Fruit fly (Drosophila melanogaster) whole organism, embryonic: ENCODE measurements around the gene CG14431.
A peak's percentile ranks its signal among the peaks of the same experiment; 100 is the strongest.

Source experiments
- Adf1 ChIP-seq: fragments of 200-800 bp; sonication (Bioruptor generic); IDR thresholded peaks from 2 replicates; pipeline ENCODE4 v1.3.6; 2022; ENCODE audit warnings: missing biosample characterization, missing genetic modification characterization
- Atf6 ChIP-seq: fragments of 200-800 bp; sonication (Bioruptor generic); IDR thresholded peaks from 2 replicates; pipeline ENCODE4 v1.3.6; 2022; ENCODE audit warnings: missing biosample characterization, missing genetic modification characterization
- CG10209 ChIP-seq: fragments of 200-800 bp; sonication (Bioruptor generic); optimal IDR thresholded peaks from 3 replicates; lab custom pipeline; 2017; ENCODE audit warnings: missing biosample characterization, mild to moderate bottlenecking, missing genetic modification characterization, missing genetic modification reagents
- CG10321 ChIP-seq: fragments of 200-800 bp; sonication (Bioruptor generic); IDR thresholded peaks from 2 replicates; pipeline ENCODE4 v1.3.6; 2022; ENCODE audit warnings: missing biosample characterization, missing genetic modification characterization
- CG11085 ChIP-seq: fragments of 200-800 bp; sonication (Bioruptor generic); IDR thresholded peaks from 2 replicates; pipeline ENCODE4 v1.3.6; 2022; ENCODE audit warnings: missing biosample characterization, missing genetic modification characterization
- CG12104 ChIP-seq: fragments of 200-800 bp; sonication (Bioruptor generic); optimal IDR thresholded peaks from 3 replicates; lab custom pipeline; 2016; ENCODE audit warnings: missing biosample characterization, missing genetic modification characterization
- CG12155 ChIP-seq: fragments of 200-800 bp; sonication (Bioruptor generic); optimal IDR thresholded peaks from 3 replicates; lab custom pipeline; 2016; ENCODE audit warnings: missing biosample characterization, missing genetic modification characterization
- CG12236 ChIP-seq: fragments of 200-800 bp; sonication (Bioruptor generic); optimal IDR thresholded peaks from 2 replicates; lab custom pipeline; 2016; ENCODE audit warnings: missing biosample characterization, missing genetic modification characterization
- CG15269 ChIP-seq: fragments of 200-800 bp; sonication (Bioruptor generic); optimal IDR thresholded peaks from 2 replicates; lab custom pipeline; 2018; ENCODE audit warnings: missing biosample characterization, mild to moderate bottlenecking, missing genetic modification characterization, moderate library complexity
- CG15601 ChIP-seq: fragments of 200-800 bp; sonication (Bioruptor generic); optimal IDR thresholded peaks from 3 replicates; lab custom pipeline; 2019; ENCODE audit warnings: missing biosample characterization, mild to moderate bottlenecking, missing genetic modification characterization, moderate library complexity
- CG17829 ChIP-seq: fragments of 200-800 bp; optimal IDR thresholded peaks from 2 replicates; lab custom pipeline; 2019; ENCODE audit warnings: missing biosample characterization, mild to moderate bottlenecking, missing genetic modification characterization, moderate library complexity
- CG18599 ChIP-seq: fragments of 200-800 bp; sonication (Bioruptor generic); optimal IDR thresholded peaks from 3 replicates; lab custom pipeline; 2017; ENCODE audit warnings: missing biosample characterization, missing genetic modification characterization, mild to moderate bottlenecking, moderate library complexity, missing genetic modification reagents
- CG2129 ChIP-seq: fragments of 200-800 bp; sonication (Bioruptor generic); IDR thresholded peaks from 2 replicates; pipeline ENCODE4 v1.3.6; 2022; ENCODE audit warnings: missing biosample characterization, missing genetic modification characterization; ENCODE audit not compliant: partially characterized antibody
- CG2712 ChIP-seq: fragments of 200-800 bp; optimal IDR thresholded peaks from 3 replicates; lab custom pipeline; 2019; ENCODE audit warnings: missing biosample characterization, mild to moderate bottlenecking, missing genetic modification characterization, moderate library complexity
- CG32532 ChIP-seq: fragments of 200-800 bp; sonication (Bioruptor generic); IDR thresholded peaks from 2 replicates; pipeline ENCODE4 v1.3.6; 2022; ENCODE audit warnings: missing biosample characterization, missing genetic modification characterization
- CG3407 ChIP-seq: fragments of 200-800 bp; sonication (Bioruptor generic); optimal IDR thresholded peaks from 2 replicates; lab custom pipeline; 2018; ENCODE audit warnings: missing biosample characterization, mild to moderate bottlenecking, missing genetic modification characterization
- CG3847 ChIP-seq: fragments of 200-800 bp; sonication (Bioruptor generic); IDR thresholded peaks from 2 replicates; pipeline ENCODE4 v1.3.6; 2022; ENCODE audit warnings: missing biosample characterization, missing genetic modification characterization
- CG43689 ChIP-seq: fragments of 200-800 bp; sonication (Bioruptor generic); IDR thresholded peaks from 2 replicates; pipeline ENCODE4 v1.3.6; 2022; ENCODE audit warnings: missing biosample characterization, missing genetic modification characterization
- CG4404 ChIP-seq: fragments of 200-800 bp; sonication (Bioruptor generic); IDR thresholded peaks from 2 replicates; pipeline ENCODE4 v1.3.6; 2022; ENCODE audit warnings: missing biosample characterization, missing genetic modification characterization
- CG7928 ChIP-seq: fragments of 200-800 bp; sonication (Bioruptor generic); optimal IDR thresholded peaks from 2 replicates; lab custom pipeline; 2017; ENCODE audit warnings: missing biosample characterization, mild to moderate bottlenecking, missing genetic modification characterization
- Dfd ChIP-seq, 2 experiments: fragments of >200 bp; optimal IDR thresholded peaks; 2 replicates each; lab custom pipeline; 2017; ENCODE audit warnings: missing biosample characterization in 2 of 2, missing genetic modification characterization in 2 of 2
- Dp ChIP-seq: fragments of 200-800 bp; sonication (Bioruptor generic); optimal IDR thresholded peaks from 2 replicates; lab custom pipeline; 2018; ENCODE audit warnings: missing biosample characterization, mild to moderate bottlenecking, missing genetic modification characterization, moderate library complexity
- Hmx ChIP-seq: fragments of 200-800 bp; sonication (Bioruptor generic); optimal IDR thresholded peaks from 2 replicates; lab custom pipeline; 2016; ENCODE audit warnings: missing biosample characterization, missing genetic modification characterization
- Lpt ChIP-seq: fragments of >200 bp; optimal IDR thresholded peaks from 2 replicates; lab custom pipeline; 2018; ENCODE audit warnings: missing biosample characterization, missing genetic modification characterization
- Mad ChIP-seq: fragments of 200-800 bp; sonication (Bioruptor generic); optimal IDR thresholded peaks from 2 replicates; lab custom pipeline; 2016; ENCODE audit warnings: missing biosample characterization, missing genetic modification characterization
- Meics ChIP-seq: fragments of 200-800 bp; sonication (Bioruptor generic); optimal IDR thresholded peaks from 2 replicates; lab custom pipeline; 2017; ENCODE audit warnings: missing biosample characterization, mild to moderate bottlenecking, missing genetic modification characterization
- Sry-δ ChIP-seq: fragments of 200-800 bp; sonication (Bioruptor generic); optimal IDR thresholded peaks from 2 replicates; lab custom pipeline; 2016; ENCODE audit warnings: missing biosample characterization, missing genetic modification characterization
- TFAM ChIP-seq: fragments of 200-800 bp; sonication (Bioruptor generic); optimal IDR thresholded peaks from 2 replicates; lab custom pipeline; 2017; ENCODE audit warnings: missing biosample characterization, missing genetic modification characterization, inconsistent platforms
- Xbp1 ChIP-seq: fragments of 200-800 bp; sonication (Bioruptor generic); optimal IDR thresholded peaks from 3 replicates; lab custom pipeline; 2016; ENCODE audit warnings: missing biosample characterization, mild to moderate bottlenecking, missing genetic modification characterization
- ash1 ChIP-seq: fragments of 200-800 bp; sonication (Bioruptor generic); optimal IDR thresholded peaks from 2 replicates; lab custom pipeline; 2018; ENCODE audit warnings: missing biosample characterization, mild to moderate bottlenecking, missing genetic modification characterization
- bowl ChIP-seq: fragments of 200-800 bp; sonication (Bioruptor generic); IDR thresholded peaks from 2 replicates; pipeline ENCODE4 v1.3.6; 2022; ENCODE audit warnings: missing biosample characterization, missing genetic modification characterization
- bsh ChIP-seq, 2 experiments: fragments of 200-800 bp; sonication (Bioruptor generic); optimal IDR thresholded peaks; 2 replicates each; lab custom pipeline; 2017 to 2018; ENCODE audit warnings: mild to moderate bottlenecking in 2 of 2, missing biosample characterization in 2 of 2, missing genetic modification characterization in 2 of 2, moderate library complexity in 1 of 2
- chn ChIP-seq: fragments of 200-800 bp; sonication (Bioruptor generic); optimal IDR thresholded peaks from 2 replicates; lab custom pipeline; 2016; ENCODE audit warnings: missing biosample characterization, missing genetic modification characterization
- fd3F ChIP-seq: fragments of 200-800 bp; sonication (Bioruptor generic); optimal IDR thresholded peaks from 2 replicates; lab custom pipeline; 2018; ENCODE audit warnings: missing biosample characterization, mild to moderate bottlenecking, missing genetic modification characterization, moderate library complexity
- fd96Cb ChIP-seq: fragments of 200-800 bp; sonication (Bioruptor generic); optimal IDR thresholded peaks from 2 replicates; lab custom pipeline; 2018; ENCODE audit warnings: missing biosample characterization, mild to moderate bottlenecking, missing genetic modification characterization, moderate library complexity
- gcm2 ChIP-seq: fragments of 200-800 bp; sonication (Bioruptor generic); optimal IDR thresholded peaks from 2 replicates; lab custom pipeline; 2016; ENCODE audit warnings: missing biosample characterization, missing genetic modification characterization
- grn ChIP-seq: fragments of 200-800 bp; sonication (Bioruptor generic); optimal IDR thresholded peaks from 3 replicates; lab custom pipeline; 2017; ENCODE audit warnings: missing biosample characterization, missing genetic modification characterization
- gsb-n ChIP-seq: fragments of 200-800 bp; sonication (Bioruptor generic); optimal IDR thresholded peaks from 3 replicates; lab custom pipeline; 2018; ENCODE audit warnings: missing biosample characterization, mild to moderate bottlenecking, missing genetic modification characterization
- inv ChIP-seq: fragments of 200-800 bp; sonication (Bioruptor generic); IDR thresholded peaks from 2 replicates; pipeline ENCODE4 v1.3.6; 2022; ENCODE audit warnings: missing biosample characterization, missing genetic modification characterization; ENCODE audit not compliant: partially characterized antibody
- nmo ChIP-seq: fragments of 200-800 bp; sonication (Bioruptor generic); optimal IDR thresholded peaks from 2 replicates; lab custom pipeline; 2018; ENCODE audit warnings: missing biosample characterization, mild to moderate bottlenecking, missing genetic modification characterization, moderate library complexity
- psq ChIP-seq: fragments of 200-800 bp; sonication (Bioruptor generic); optimal IDR thresholded peaks from 2 replicates; lab custom pipeline; 2017; ENCODE audit warnings: missing biosample characterization, missing genetic modification characterization
- pum ChIP-seq: fragments of 200-800 bp; sonication (Bioruptor generic); optimal IDR thresholded peaks from 2 replicates; lab custom pipeline; 2016; ENCODE audit warnings: missing biosample characterization, missing genetic modification characterization
- run ChIP-seq: fragments of 200-800 bp; sonication (Bioruptor generic); optimal IDR thresholded peaks from 3 replicates; lab custom pipeline; 2018; ENCODE audit warnings: missing biosample characterization, mild to moderate bottlenecking, missing genetic modification characterization
- sd ChIP-seq: fragments of 200-800 bp; sonication (Bioruptor generic); optimal IDR thresholded peaks from 3 replicates; lab custom pipeline; 2018; ENCODE audit warnings: missing biosample characterization, mild to moderate bottlenecking, missing genetic modification characterization, moderate library complexity
- sna ChIP-seq: fragments of 200-800 bp; sonication (Bioruptor generic); IDR thresholded peaks from 2 replicates; pipeline ENCODE4 v1.3.6; 2022; ENCODE audit warnings: missing biosample characterization, missing genetic modification characterization; ENCODE audit not compliant: partially characterized antibody
- sqz ChIP-seq: fragments of 200-800 bp; sonication (Bioruptor generic); optimal IDR thresholded peaks from 3 replicates; lab custom pipeline; 2018; ENCODE audit warnings: missing biosample characterization, mild to moderate bottlenecking, missing genetic modification characterization
- ssp ChIP-seq: fragments of 200-800 bp; sonication (Bioruptor generic); IDR thresholded peaks from 2 replicates; pipeline ENCODE4 v1.3.6; 2022; ENCODE audit warnings: missing biosample characterization, missing genetic modification characterization
- tap ChIP-seq: fragments of 200-800 bp; optimal IDR thresholded peaks from 3 replicates; lab custom pipeline; 2019; ENCODE audit warnings: missing biosample characterization, mild to moderate bottlenecking, missing genetic modification characterization, moderate library complexity
- tin ChIP-seq: fragments of 200-800 bp; sonication (Bioruptor generic); optimal IDR thresholded peaks from 3 replicates; lab custom pipeline; 2016; ENCODE audit warnings: missing biosample characterization, missing genetic modification characterization
- vnd ChIP-seq: fragments of 200-800 bp; sonication (Bioruptor generic); IDR thresholded peaks from 3 replicates; pipeline ENCODE4 v1.3.6; 2022; ENCODE audit warnings: missing biosample characterization, missing genetic modification characterization; ENCODE audit not compliant: partially characterized antibody

Gene CG14431

dm6 chrX:6863289-6863938 lies 44.7 kb upstream of the CG14431 start, which contains the start of gene CG43736 (continued):
- peak; percentile 97 for TF ChIP-seq CG12104
- TF ChIP-seq CG43689 (GFP tag; lab: Robert Waterston, UW), result peak; percentile 70
- TF ChIP-seq Xbp1 (GFP tag; lab: Kevin White, UChicago), result peak; percentile 95
- TF ChIP-seq Hmx (GFP tag; lab: Kevin White, UChicago), result peak; percentile 88
- TF ChIP-seq CG10209 (GFP tag; lab: Kevin White, UChicago), result peak; percentile 96
- TF ChIP-seq Dp (GFP tag; lab: Kevin White, UChicago), result peak; percentile 6
- peak; percentile 97 for TF ChIP-seq CG17829
- TF ChIP-seq CG12236 (GFP tag; lab: Kevin White, UChicago), result peak; percentile 86
- peak; percentile 92 for TF ChIP-seq CG3847 (GFP tag; lab: Robert Waterston, UW)
- peak; percentile 92 to 96 for TF ChIP-seq bsh (GFP tag; optimal IDR thresholded peaks at IDR 0.05; lab: Kevin White, UChicago)
- peak; percentile 28 for TF ChIP-seq grn (GFP tag; lab: Kevin White, UChicago)
- peak; percentile 91 for TF ChIP-seq CG12155 (GFP tag; lab: Kevin White, UChicago)
- peak; percentile 91 for TF ChIP-seq Atf6 (GFP tag; lab: Robert Waterston, UW)
- peak; percentile 98 for TF ChIP-seq nmo (GFP tag; lab: Kevin White, UChicago)
- TF ChIP-seq gsb-n (tag; lab: Kevin White, UChicago), result peak; percentile 89
- TF ChIP-seq CG18599, result peak; percentile 98
- TF ChIP-seq CG11085, result peak; percentile 75
- TF ChIP-seq fd96Cb, result peak; percentile 98
- TF ChIP-seq CG10321 (GFP tag; lab: Robert Waterston, UW), result 0 out of 2 replicates have a peak, but pooled peaks have one; percentile 46
- TF ChIP-seq chn, result peak; percentile 92
- peak; percentile 91 for TF ChIP-seq CG3407 (GFP tag; lab: Kevin White, UChicago)
- TF ChIP-seq sqz, result peak; percentile 59
- peak; percentile 60 for TF ChIP-seq sd (tag; lab: Kevin White, UChicago)
- no peak for TF ChIP-seq CG2129 (GFP tag; lab: Robert Waterston, UW)
- peak; percentile 98 for TF ChIP-seq tap (tag; lab: Kevin White, UChicago)
- no peak for TF ChIP-seq bowl (GFP tag; lab: Robert Waterston, UW)
- TF ChIP-seq CG4404 (GFP tag; lab: Robert Waterston, UW), result peak; percentile 72; the same call in 1 of the 2 replicates
- peak; percentile 96 for TF ChIP-seq Meics (GFP tag; lab: Kevin White, UChicago)
- TF ChIP-seq TFAM (GFP tag; lab: Kevin White, UChicago), result peak; percentile 62
- TF ChIP-seq run (tag; lab: Kevin White, UChicago), result peak; percentile 93
- peak; percentile 49 for TF ChIP-seq ash1
- peak; percentile 85 for TF ChIP-seq Mad (GFP tag; lab: Kevin White, UChicago)
- no peak for TF ChIP-seq inv (GFP tag; lab: Robert Waterston, UW)
- no peak for TF ChIP-seq Dfd (GFP tag; optimal IDR thresholded peaks at IDR 0.05; lab: Kevin White, UChicago)
- peak; percentile 97 for TF ChIP-seq CG15269 (tag; lab: Kevin White, UChicago)
- TF ChIP-seq pum (GFP tag; lab: Kevin White, UChicago), result peak; percentile 91
- peak; percentile 69 for TF ChIP-seq ssp (GFP tag; lab: Robert Waterston, UW)
- peak; percentile 98 for TF ChIP-seq CG2712 (tag; lab: Kevin White, UChicago)
- TF ChIP-seq sna (GFP tag; lab: Robert Waterston, UW), result no peak
- TF ChIP-seq tin (GFP tag; lab: Kevin White, UChicago), result peak; percentile 90
- peak; percentile 72 for TF ChIP-seq CG7928
- TF ChIP-seq Lpt (GFP tag; lab: Kevin White, UChicago), result no peak
- no peak for TF ChIP-seq psq (GFP tag; lab: Kevin White, UChicago)
- no peak for TF ChIP-seq Adf1
- TF ChIP-seq CG15601 (tag; lab: Kevin White, UChicago), result peak; percentile 95
- TF ChIP-seq Sry-δ (GFP tag; lab: Kevin White, UChicago), result peak; percentile 60
- TF ChIP-seq gcm2, result peak; percentile 59
- peak; percentile 95 for TF ChIP-seq fd3F
- peak; percentile 87 for TF ChIP-seq CG32532 (GFP tag; lab: Robert Waterston, UW)
- no peak for TF ChIP-seq vnd (GFP tag; lab: Robert Waterston, UW)
